Worm (Caenorhabditis elegans): ENCODE results near the gene T22D1.17.

T22D1.17 gene

DNA sequence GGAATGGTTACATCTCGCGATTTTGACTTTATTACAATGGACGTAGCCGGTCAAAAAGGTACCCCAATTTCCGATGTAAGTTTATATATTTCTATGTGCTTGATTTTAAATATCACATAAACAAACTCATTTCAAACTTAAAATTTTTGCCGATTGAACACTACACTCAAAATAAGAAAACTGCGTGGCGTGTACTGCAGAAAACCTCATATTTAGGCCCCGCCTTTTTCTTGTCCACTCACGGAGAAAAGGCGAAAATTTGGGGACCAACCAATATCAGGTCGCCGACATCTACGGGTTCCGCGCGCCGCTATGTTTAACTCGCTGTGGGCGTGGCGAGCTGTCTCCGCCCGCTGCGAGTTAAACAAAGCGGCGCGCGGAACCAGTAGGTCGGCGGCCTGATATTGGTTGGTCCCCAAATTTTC is 8.4 kb downstream of the T22D1.17 start:
- peak; percentile 47; the same call in 1 of the 2 replicates for TF ChIP-seq ctbp-1 (GFP tag; IDR thresholded peaks at IDR 0.05)
- peak; percentile 40 for TF ChIP-seq set-16 (GFP tag; IDR thresholded peaks at IDR 0.05)
- 0 out of 2 replicates have a peak, but pooled peaks have one; percentile 21 for TF ChIP-seq arid-1 (GFP tag; conservative IDR thresholded peaks at IDR 0.05)
- TF ChIP-seq snpc-1.2 (GFP tag; IDR thresholded peaks at IDR 0.05), result peak; percentile 88
- peak; percentile 56 for TF ChIP-seq lin-38 (GFP tag; IDR thresholded peaks at IDR 0.05)
- TF ChIP-seq vab-7 (GFP tag; IDR thresholded peaks at IDR 0.05), result 0 out of 2 replicates have a peak, but pooled peaks have one; percentile 31
- TF ChIP-seq F49E8.2 (tag; optimal IDR thresholded peaks at IDR 0.05; ENCODE audit: borderline replicate concordance), result peak; percentile 21

DNA sequence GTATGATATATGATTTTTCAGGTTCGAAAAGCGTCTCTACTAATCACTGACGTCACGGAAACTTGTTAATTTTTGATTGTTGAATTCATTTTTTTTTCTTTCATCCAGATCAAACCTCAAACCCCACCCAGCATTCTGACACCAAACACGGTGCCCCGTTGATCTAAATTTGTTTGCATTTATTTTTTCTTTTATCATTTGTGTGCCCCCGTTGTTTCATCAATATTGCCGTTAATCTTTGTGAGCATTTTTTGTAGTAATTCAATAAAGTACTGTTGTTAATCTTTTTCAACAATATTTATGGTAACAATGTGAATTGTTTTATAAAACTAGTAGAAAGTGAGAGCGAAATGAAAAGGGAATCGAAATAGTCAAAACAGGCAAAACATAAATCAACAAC is 11.0 kb downstream of the T22D1.17 start:
- no peak for TF ChIP-seq lin-15B (tag; optimal IDR thresholded peaks at IDR 0.05)
- 0 out of 2 replicates have a peak, but pooled peaks have one; percentile 24 for TF ChIP-seq lin-38 (GFP tag; IDR thresholded peaks at IDR 0.05)
- no peak for TF ChIP-seq skn-1 (tag; optimal IDR thresholded peaks at IDR 0.05)
- TF ChIP-seq nhr-102 (tag; optimal IDR thresholded peaks at IDR 0.05), result no peak
- TF ChIP-seq nhr-28 (tag; optimal IDR thresholded peaks at IDR 0.05), result no peak
- no peak for TF ChIP-seq daf-16 (GFP tag; optimal IDR thresholded peaks at IDR 0.05)
- no peak for TF ChIP-seq daf-16 (tag; optimal IDR thresholded peaks at IDR 0.05)
- TF ChIP-seq lin-29 (GFP tag; IDR thresholded peaks at IDR 0.05), result no peak
- TF ChIP-seq ZK546.5 (tag; optimal IDR thresholded peaks at IDR 0.05), result no peak

DNA sequence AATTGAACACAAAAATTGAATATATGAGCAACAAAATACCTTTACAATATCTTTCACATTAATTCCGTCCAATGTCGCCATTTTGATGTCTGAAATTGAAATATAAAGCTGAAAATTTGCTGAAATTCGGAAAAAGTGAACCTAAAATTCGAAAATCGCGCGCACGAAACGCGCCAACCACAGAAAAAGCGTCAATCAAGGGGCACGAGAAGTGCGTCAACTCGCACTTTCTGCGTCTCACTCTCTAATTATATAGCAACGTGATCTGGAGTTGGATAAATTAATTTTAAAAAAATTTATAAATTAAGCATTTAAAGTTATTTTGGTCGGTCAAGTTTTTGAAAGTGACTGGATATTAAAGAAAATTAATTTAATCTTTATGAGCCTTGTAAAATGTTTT is 13.5 kb downstream of the T22D1.17 start, which contains the start of gene ruvb-2:
Gene ruvb-2, minus strand, starts transcription at position 89 of the 400 bp plus-strand sequence.
- TF ChIP-seq nhr-42 (GFP tag; IDR thresholded peaks at IDR 0.05) (peak; percentile 33; the same call in 1 of the 2 replicates), tra-1 (GFP tag; IDR thresholded peaks at IDR 0.05) (peak; percentile 18; the same call in 1 of the 2 replicates), D1046.2 (GFP tag; IDR thresholded peaks at IDR 0.05) (no peak), zip-2 (tag; optimal IDR thresholded peaks at IDR 0.05) (no peak), zfp-3 (GFP tag; conservative IDR thresholded peaks at IDR 0.05) (no peak), hif-1 (tag; optimal IDR thresholded peaks at IDR 0.05) (peak in 1 of 2 experiments; percentile 60), daf-8 (GFP tag; IDR thresholded peaks at IDR 0.05) (no peak), Y105C5A.15 (GFP tag; IDR thresholded peaks at IDR 0.05) (no peak), cey-2 (tag; optimal IDR thresholded peaks at IDR 0.05; ENCODE audit: borderline replicate concordance, insufficient read depth) (no peak), hlh-11 (tag; optimal IDR thresholded peaks at IDR 0.05) (no peak), lin-38 (GFP tag; IDR thresholded peaks at IDR 0.05) (peak; percentile 84), ceh-44 (GFP tag; IDR thresholded peaks at IDR 0.05) (no peak), duxl-1 (tag; optimal IDR thresholded peaks at IDR 0.05; ENCODE audit: poor library complexity) (peak; percentile 71), nhr-77 (tag; optimal IDR thresholded peaks at IDR 0.05) (peak; percentile 77), egl-27 (tag; optimal IDR thresholded peaks at IDR 0.05) (no peak), lin-15B (tag; optimal IDR thresholded peaks at IDR 0.05) (peak; percentile 32), zfp-2 (tag; optimal IDR thresholded peaks at IDR 0.05) (peak; percentile 21), hmg-1.1 (GFP tag; IDR thresholded peaks at IDR 0.05) (peak; percentile 61), spr-3 (GFP tag; optimal IDR thresholded peaks at IDR 0.05) (peak; percentile 59), lin-29 (GFP tag; IDR thresholded peaks at IDR 0.05) (no peak), nhr-25 (tag; optimal IDR thresholded peaks at IDR 0.05; ENCODE audit: borderline replicate concordance, insufficient read depth) (no peak), fos-1 (tag; optimal IDR thresholded peaks at IDR 0.05) (no peak), mxl-3 (GFP tag; optimal IDR thresholded peaks at IDR 0.05) (peak; percentile 83), saeg-2 (GFP tag; IDR thresholded peaks at IDR 0.05) (no peak), Y48G9A.11 (GFP tag; IDR thresholded peaks at IDR 0.05) (no peak), nhr-111 (GFP tag; optimal IDR thresholded peaks at IDR 0.05) (no peak), lin-1 (GFP tag; IDR thresholded peaks at IDR 0.05) (no peak), lin-13 (GFP tag; optimal IDR thresholded peaks at IDR 0.05) (peak; percentile 65), ceh-62 (tag; optimal IDR thresholded peaks at IDR 0.05) (no peak), mep-1 (tag; optimal IDR thresholded peaks at IDR 0.05) (peak; percentile 91), nhr-76 (tag; optimal IDR thresholded peaks at IDR 0.05) (no peak), snpc-4 (tag; optimal IDR thresholded peaks at IDR 0.05) (no peak), nhr-48 (tag; optimal IDR thresholded peaks at IDR 0.05) (peak; percentile 26), T20F7.1 (GFP tag; optimal IDR thresholded peaks at IDR 0.05) (peak; percentile 83), fkh-10 (GFP tag; optimal IDR thresholded peaks at IDR 0.05) (peak; percentile 46), aha-1 (tag) (peak; percentile 97)
